Fruit fly (Drosophila melanogaster): ENCODE measurements around the gene Ctr1C.

Ctr1C gene

DNA sequence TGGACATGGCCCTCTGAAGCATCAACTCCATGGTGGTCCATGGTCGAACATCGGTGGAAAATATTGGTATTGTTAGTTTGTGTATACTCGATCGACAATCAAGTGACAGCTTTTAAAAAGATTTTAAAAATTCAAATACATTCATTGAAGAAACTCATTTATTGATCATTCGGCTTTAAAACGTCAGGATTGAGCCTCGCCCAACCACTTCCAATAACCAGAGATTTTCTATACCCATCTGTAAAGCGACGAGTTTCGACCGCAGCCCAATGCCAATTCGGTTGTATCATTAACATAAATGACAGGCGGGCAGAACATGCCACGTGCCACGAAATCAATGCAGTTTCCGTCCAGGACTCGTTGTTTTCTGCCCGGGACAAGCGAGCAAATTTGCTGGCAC is at the start of gene Ctr1C:
Gene Ctr1C, minus strand, starts transcription at position 101 of the 400 bp plus-strand sequence.
- no peak for TF ChIP-seq CG8478 (optimal IDR thresholded peaks at IDR 0.05)
- no peak for TF ChIP-seq pan (optimal IDR thresholded peaks at IDR 0.05)
- no peak for TF ChIP-seq psq (optimal IDR thresholded peaks at IDR 0.05)
- no peak for TF ChIP-seq Dll (optimal IDR thresholded peaks at IDR 0.05)
- TF ChIP-seq EcR (GFP tag; optimal IDR thresholded peaks at IDR 0.05) = no peak
- TF ChIP-seq usp (GFP tag; optimal IDR thresholded peaks at IDR 0.05) = no peak

DNA sequence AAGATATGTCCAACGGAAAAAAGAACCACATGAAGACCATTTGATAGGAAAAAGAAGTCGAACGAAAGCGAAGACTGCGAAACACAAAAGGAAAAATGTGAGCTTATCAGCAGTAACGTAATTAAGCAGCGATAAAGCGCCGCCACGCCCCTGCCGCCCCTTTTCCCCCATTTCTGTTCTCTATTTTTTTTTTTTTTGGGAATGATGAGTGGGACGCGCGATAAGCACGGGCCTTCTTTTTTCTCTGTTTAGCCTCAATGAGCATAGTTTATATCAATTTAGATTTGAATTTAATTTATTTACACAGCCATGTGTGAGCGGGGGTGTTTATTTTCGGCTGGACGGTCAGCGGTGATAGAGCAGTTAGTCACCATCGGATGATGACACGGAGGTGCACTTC is 46.0 kb upstream of the Ctr1C start:
- TF ChIP-seq usp (GFP tag; optimal IDR thresholded peaks at IDR 0.05) (no peak), psq (optimal IDR thresholded peaks at IDR 0.05) (no peak), pan (optimal IDR thresholded peaks at IDR 0.05) (no peak), EcR (GFP tag; optimal IDR thresholded peaks at IDR 0.05) (no peak), CG8478 (optimal IDR thresholded peaks at IDR 0.05) (no peak)

DNA sequence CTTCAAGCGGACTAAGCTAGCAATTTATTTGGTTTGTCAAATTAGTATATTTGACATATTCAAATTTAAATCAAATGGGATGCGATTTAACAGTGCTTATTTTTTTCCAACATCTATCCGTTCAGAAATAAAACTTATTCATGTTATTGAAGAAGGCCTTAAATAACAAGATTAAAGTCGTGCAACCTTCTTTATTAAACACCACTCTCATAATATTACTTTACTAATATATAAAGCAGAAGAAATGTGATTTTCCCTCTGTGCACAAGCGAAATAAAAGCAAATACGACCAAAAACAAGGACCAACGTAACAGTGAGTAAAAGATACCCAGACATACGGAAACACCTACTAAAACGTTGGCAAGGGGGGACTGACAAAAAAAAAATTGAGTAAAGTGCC is 42.5 kb upstream of the Ctr1C start:
- TF ChIP-seq pan (optimal IDR thresholded peaks at IDR 0.05) (no peak), psq (optimal IDR thresholded peaks at IDR 0.05) (no peak), usp (GFP tag; optimal IDR thresholded peaks at IDR 0.05) (no peak), EcR (GFP tag; optimal IDR thresholded peaks at IDR 0.05) (no peak), Dll (optimal IDR thresholded peaks at IDR 0.05) (no peak), CG8478 (optimal IDR thresholded peaks at IDR 0.05) (no peak)

DNA sequence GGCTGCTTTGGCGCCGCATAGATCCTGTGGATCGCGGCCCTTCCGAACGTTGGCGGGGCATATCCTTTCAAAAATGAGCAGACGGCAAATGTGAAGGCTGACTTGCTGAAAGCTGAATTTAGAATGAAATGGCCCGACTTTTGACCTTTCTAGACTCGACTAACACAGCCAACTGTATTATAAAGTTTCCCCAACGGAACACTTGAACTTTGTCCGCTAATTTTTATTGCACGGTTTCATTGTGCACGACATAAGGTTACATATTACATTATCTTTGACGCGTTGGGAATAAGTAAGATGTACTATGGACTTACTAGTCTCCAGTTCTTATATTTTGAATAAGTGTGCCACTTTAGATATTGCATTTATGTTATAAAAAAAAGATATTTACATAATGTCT is 28.2 kb upstream of the Ctr1C start, which contains the start of gene CG31007:
Gene CG31007, minus strand, starts transcription at position 101 of the 400 bp plus-strand sequence.
- TF ChIP-seq CG8478 (optimal IDR thresholded peaks at IDR 0.05) (no peak), psq (optimal IDR thresholded peaks at IDR 0.05) (no peak), usp (GFP tag; optimal IDR thresholded peaks at IDR 0.05) (no peak), EcR (GFP tag; optimal IDR thresholded peaks at IDR 0.05) (no peak), Dll (optimal IDR thresholded peaks at IDR 0.05) (no peak), pan (optimal IDR thresholded peaks at IDR 0.05) (no peak)

DNA sequence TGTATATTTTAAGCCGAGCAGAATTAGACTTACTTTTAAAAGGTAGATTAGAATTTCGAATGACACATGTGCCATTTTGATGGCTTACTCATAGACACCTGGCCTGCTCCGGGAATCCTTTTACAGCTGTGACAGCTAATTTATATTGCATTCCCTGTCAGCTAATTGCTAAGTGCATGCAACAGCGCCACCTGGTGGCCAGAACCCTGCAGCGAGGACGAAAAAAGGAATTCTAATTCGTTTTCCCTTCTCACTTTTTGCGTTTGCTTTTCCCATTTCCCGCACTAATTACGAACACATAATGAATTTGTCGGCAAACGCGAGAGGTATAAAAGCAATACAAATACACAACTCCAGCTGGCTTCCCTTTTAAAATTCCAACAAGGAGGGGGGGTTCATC is 25.8 kb upstream of the Ctr1C start, which contains the start of gene CG31008:
Gene CG31008, minus strand, starts transcription at position 59 of the 400 bp plus-strand sequence.
- TF ChIP-seq EcR (GFP tag; optimal IDR thresholded peaks at IDR 0.05) (no peak), usp (GFP tag; optimal IDR thresholded peaks at IDR 0.05) (no peak), CG8478 (optimal IDR thresholded peaks at IDR 0.05) (no peak), pan (optimal IDR thresholded peaks at IDR 0.05) (no peak), Dll (optimal IDR thresholded peaks at IDR 0.05) (no peak), psq (optimal IDR thresholded peaks at IDR 0.05) (no peak)

DNA sequence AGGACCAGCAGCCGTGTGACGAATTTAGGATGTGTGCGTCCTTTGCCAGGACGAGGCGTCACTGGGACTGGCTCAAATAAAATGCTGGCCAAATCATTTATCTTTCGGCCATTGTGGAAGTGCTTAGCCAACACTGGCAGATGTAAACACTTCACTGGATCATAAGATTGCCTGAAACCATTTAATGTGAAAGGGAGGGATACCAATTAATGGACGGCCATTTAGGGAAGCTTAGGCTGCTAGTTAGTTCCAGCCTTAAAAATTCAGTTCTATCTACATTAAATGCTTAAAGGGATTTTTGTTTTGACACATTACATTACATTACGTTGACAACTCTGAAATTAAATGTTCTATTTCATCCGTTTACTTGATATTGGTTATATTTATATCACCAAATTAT is 4.7 kb downstream of the Ctr1C start, which contains the start of gene CG15548:
Gene CG15548, plus strand, starts transcription at position 301 of the 400 bp plus-strand sequence.
- TF ChIP-seq psq (optimal IDR thresholded peaks at IDR 0.05) = no peak
- TF ChIP-seq usp (GFP tag; optimal IDR thresholded peaks at IDR 0.05) = no peak
- TF ChIP-seq EcR (GFP tag; optimal IDR thresholded peaks at IDR 0.05) = no peak
- no peak for TF ChIP-seq Dll (optimal IDR thresholded peaks at IDR 0.05)
- no peak for TF ChIP-seq pan (optimal IDR thresholded peaks at IDR 0.05)
- no peak for TF ChIP-seq CG8478 (optimal IDR thresholded peaks at IDR 0.05)

DNA sequence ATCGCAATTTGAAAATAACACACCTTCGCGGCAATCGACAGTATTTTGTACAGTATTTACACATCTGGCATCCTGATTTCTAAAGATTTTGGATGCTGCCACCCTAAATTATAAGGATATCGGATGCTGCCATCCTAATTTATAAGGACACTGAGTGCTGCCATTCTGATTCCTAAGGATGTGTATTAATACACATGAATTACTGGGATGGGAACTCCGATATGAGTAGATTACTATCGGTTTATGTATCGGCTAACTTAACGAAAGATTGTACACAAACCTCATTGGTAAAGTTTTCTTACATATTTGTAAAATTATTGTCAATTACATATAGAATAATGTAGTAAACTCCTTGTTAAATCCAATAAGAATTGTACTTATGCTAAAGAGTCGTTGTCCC is 17.8 kb downstream of the Ctr1C start:
- TF ChIP-seq pan (optimal IDR thresholded peaks at IDR 0.05) = no peak
- TF ChIP-seq EcR (GFP tag; optimal IDR thresholded peaks at IDR 0.05) = no peak
- TF ChIP-seq Dll (optimal IDR thresholded peaks at IDR 0.05) = no peak
- TF ChIP-seq psq (optimal IDR thresholded peaks at IDR 0.05) = no peak
- TF ChIP-seq usp (GFP tag; optimal IDR thresholded peaks at IDR 0.05) = no peak
- TF ChIP-seq CG8478 (optimal IDR thresholded peaks at IDR 0.05) = no peak

DNA sequence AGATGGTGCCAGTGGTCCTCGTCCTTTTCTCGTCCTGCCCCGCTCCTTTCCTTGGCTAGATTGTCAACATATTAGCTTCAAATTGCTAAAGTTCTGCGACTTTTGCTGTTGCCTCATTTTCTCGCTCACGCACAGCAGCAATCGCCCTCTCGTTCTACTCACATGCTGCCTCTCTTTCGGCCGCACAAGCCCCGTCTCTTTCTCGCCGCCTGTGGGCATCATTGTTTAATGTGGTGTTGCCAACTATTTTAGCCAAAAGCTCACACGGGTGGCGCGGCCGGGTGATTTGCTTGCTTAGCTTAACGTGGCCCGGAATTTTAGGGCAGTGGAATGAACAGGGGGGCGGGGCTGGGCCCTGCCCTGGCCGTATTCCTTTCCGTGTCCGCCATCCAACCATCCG is 23.9 kb downstream of the Ctr1C start:
- TF ChIP-seq usp (GFP tag; optimal IDR thresholded peaks at IDR 0.05) (no peak), Dll (optimal IDR thresholded peaks at IDR 0.05) (no peak), pan (optimal IDR thresholded peaks at IDR 0.05) (no peak), EcR (GFP tag; optimal IDR thresholded peaks at IDR 0.05) (no peak), CG8478 (optimal IDR thresholded peaks at IDR 0.05) (no peak), psq (optimal IDR thresholded peaks at IDR 0.05) (no peak)

DNA sequence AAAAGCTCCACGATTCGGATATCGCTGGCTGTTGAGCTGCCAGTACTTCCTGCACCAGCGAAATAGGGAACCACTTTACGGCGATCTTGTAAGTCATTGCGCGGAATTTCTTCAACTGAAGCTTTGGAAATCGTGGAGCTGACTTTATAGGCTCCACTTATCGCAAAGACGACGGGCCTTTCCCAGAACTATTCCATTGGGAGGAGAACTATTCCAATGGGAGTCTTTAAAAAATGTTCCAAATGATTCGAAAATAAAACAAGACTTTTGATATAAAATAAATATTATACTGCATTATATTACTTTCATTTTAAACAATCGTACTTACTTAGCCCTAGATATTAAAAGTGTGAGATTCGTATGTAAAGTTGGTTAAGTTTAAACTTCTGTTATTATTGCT is 27.1 kb downstream of the Ctr1C start, which contains the start of gene CG15550:
Gene CG15550, minus strand, starts transcription at position 101 of the 400 bp plus-strand sequence.
- TF ChIP-seq EcR (GFP tag; optimal IDR thresholded peaks at IDR 0.05) (no peak), CG8478 (optimal IDR thresholded peaks at IDR 0.05) (no peak), usp (GFP tag; optimal IDR thresholded peaks at IDR 0.05) (no peak)

DNA sequence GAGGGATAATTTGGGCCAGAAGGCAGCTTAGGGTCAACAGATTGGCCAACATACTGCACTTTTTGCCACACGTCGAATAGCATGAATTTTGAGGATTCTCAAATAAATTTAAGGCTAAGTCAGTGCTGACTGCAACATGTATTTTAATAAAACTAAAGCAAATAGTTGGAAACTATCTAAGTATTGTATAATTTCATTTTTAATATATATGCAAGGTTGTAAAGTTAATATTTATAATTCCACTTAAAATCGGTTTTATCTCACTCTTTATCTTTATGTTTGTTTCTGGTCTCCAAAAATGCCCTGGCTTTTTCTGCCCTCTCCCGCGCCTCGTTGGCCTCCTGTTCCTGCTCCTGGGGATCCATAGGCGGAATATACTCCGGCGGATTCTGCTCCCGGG is 27.7 kb downstream of the Ctr1C start, which contains the start of gene CG15549:
Gene CG15549, minus strand, starts transcription at position 101 of the 400 bp plus-strand sequence.
- TF ChIP-seq pan (optimal IDR thresholded peaks at IDR 0.05) (no peak), psq (optimal IDR thresholded peaks at IDR 0.05) (no peak), CG8478 (optimal IDR thresholded peaks at IDR 0.05) (no peak), usp (GFP tag; optimal IDR thresholded peaks at IDR 0.05) (no peak), EcR (GFP tag; optimal IDR thresholded peaks at IDR 0.05) (no peak), Dll (optimal IDR thresholded peaks at IDR 0.05) (no peak)

DNA sequence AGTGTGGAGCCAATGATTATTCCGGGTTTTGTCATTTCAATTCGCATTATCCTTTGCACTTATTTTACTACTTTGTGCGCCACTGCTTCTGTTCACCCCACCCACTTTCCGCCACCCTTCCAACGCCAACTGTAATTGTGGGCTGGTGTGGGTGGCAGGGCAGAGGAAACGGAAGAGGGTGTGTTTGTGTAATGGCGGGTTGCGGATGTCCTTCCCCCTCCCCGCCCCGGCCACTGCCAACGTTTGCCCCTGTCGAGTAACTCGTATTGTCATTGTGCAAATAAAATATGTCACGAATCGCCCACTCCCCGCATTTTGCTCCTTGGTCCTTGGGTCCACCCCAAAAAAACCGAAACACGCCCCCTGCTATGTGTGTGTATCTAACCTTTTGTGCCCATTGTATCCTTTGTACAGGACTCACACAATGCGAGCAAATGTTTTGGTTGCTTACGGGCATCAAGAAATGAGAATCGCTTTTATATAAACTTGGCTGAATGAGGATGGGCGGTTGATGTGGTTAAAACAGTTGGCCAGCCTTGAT is 30.2 kb downstream of the Ctr1C start:
- TF ChIP-seq pan (optimal IDR thresholded peaks at IDR 0.05) (no peak), EcR (GFP tag; optimal IDR thresholded peaks at IDR 0.05) (no peak)

DNA sequence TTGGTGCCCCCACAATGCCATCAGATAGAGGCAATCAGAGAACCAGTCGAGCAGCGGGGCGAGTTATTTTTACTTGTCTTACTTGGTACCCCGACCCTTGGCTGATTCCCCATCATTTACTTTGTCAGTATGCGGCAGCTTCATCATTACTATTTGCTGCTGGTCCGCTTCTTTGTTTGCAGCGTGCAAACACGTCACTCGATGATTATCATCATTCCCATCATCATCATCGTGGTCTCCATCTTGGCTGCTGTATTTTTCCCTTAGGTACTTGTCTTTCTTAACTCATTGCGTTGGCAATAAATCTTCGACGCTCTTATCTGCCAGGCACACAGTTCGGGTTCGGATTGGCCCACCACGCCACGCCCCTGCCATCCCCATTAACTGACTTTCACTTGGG is 32.0 kb downstream of the Ctr1C start:
- TF ChIP-seq psq (optimal IDR thresholded peaks at IDR 0.05) = no peak
- no peak for TF ChIP-seq Dll (optimal IDR thresholded peaks at IDR 0.05)
- TF ChIP-seq usp (GFP tag; optimal IDR thresholded peaks at IDR 0.05) = no peak
- TF ChIP-seq CG8478 (optimal IDR thresholded peaks at IDR 0.05) = no peak
- TF ChIP-seq EcR (GFP tag; optimal IDR thresholded peaks at IDR 0.05) = no peak
- no peak for TF ChIP-seq pan (optimal IDR thresholded peaks at IDR 0.05)

DNA sequence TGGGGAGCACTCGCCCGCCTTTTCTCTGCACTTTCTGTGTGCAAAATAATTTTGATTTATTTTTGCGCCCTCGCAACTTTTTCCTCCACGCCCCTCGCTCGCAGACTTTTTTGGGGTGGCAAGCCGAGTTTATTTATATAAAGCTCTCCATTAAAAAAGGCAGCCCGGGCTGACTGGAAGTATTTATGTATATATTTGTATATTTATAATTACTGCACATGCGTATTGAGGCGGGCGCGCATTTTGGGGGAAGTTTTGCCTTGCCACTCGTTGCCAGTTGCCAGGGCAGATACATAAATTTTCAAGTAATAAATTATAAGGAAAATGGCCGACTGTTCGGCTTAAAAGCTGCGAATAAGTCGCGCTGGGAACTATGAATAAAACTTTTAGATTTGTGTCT is 35.5 kb downstream of the Ctr1C start:
- TF ChIP-seq CG8478 (optimal IDR thresholded peaks at IDR 0.05) = no peak
- TF ChIP-seq pan (optimal IDR thresholded peaks at IDR 0.05) = no peak
- TF ChIP-seq Dll (optimal IDR thresholded peaks at IDR 0.05) = no peak
- TF ChIP-seq psq (optimal IDR thresholded peaks at IDR 0.05) = no peak
- no peak for TF ChIP-seq usp (GFP tag; optimal IDR thresholded peaks at IDR 0.05)
- TF ChIP-seq EcR (GFP tag; optimal IDR thresholded peaks at IDR 0.05) = no peak

Measured in whole organism.